Worm (Caenorhabditis elegans): ENCODE measurements around the gene faxc-1.

DNA sequence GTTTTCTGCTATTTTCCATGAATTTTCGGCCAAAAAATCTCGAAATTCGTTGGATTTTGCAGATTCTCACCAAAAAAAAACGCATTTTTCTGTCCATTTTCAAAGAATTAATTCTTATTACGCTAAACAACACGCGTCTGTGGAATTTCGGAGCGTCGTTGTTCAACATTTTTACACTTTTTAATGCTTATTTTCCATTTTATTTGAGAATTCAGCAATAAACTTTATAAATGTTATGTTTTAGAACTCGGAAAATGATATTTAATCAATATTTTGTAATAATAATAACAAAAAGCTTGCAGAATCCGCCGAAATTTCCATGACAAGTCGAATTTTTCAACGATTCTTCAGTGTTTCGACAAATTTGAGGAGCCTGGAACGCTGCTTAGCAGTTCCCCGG, 16.4 kb downstream of the faxc-1 start, which contains the start of gene ife-5:
- TF ChIP-seq tbx-11 (GFP tag; IDR thresholded peaks at IDR 0.05): no peak
- no peak for TF ChIP-seq hmg-4 (GFP tag; optimal IDR thresholded peaks at IDR 0.05)
- TF ChIP-seq ceh-13 (GFP tag; optimal IDR thresholded peaks at IDR 0.05): no peak
- TF ChIP-seq F13C5.2 (tag; optimal IDR thresholded peaks at IDR 0.05): no peak
- TF ChIP-seq pes-1 (GFP tag; IDR thresholded peaks at IDR 0.05): no peak
